Worm (Caenorhabditis elegans): ENCODE data around the gene dhs-11.

- no peak for TF ChIP-seq fkh-10 (GFP tag; optimal IDR thresholded peaks at IDR 0.05)
- TF ChIP-seq sdz-12 (GFP tag; optimal IDR thresholded peaks at IDR 0.05): no peak
- TF ChIP-seq ama-1 (optimal IDR thresholded peaks at IDR 0.05): no peak
- no peak for TF ChIP-seq spr-3 (GFP tag; optimal IDR thresholded peaks at IDR 0.05)
- TF ChIP-seq lin-1 (GFP tag; IDR thresholded peaks at IDR 0.05): no peak
- TF ChIP-seq T26A8.4 (GFP tag; IDR thresholded peaks at IDR 0.05): no peak
- TF ChIP-seq zip-2 (tag; optimal IDR thresholded peaks at IDR 0.05): no peak
- TF ChIP-seq mdt-29 (GFP tag; IDR thresholded peaks at IDR 0.05): no peak
Observed at ce11 chrIII:10629043-10629442, 13.6 kb downstream of the dhs-11 start, which contains the start of gene swt-4.
